Worm (Caenorhabditis elegans) whole organism, mixed stage, embryonic: Measurements from ENCODE around the gene gst-44.

Experiments used
- cnd-1 ChIP-seq: fragments of 200-800 bp; sonication (Bioruptor generic); optimal IDR thresholded peaks from 2 replicates; lab custom pipeline; 2018; ENCODE audit warnings: mild to moderate bottlenecking, missing genetic modification characterization, missing compliant biosample characterization
- elt-1 ChIP-seq: sonication (generic microtip); optimal IDR thresholded peaks from 2 replicates; lab custom pipeline; 2017; ENCODE audit warnings: missing genetic modification characterization, mild to moderate bottlenecking, missing compliant biosample characterization, antibody characterized with exemption, moderate library complexity, borderline replicate concordance; ENCODE audit not compliant: insufficient read depth
- elt-3 ChIP-seq: fragments of 150-350 bp; optimal IDR thresholded peaks from 2 replicates; lab custom pipeline; 2014; ENCODE audit warnings: missing biosample characterization, missing genetic modification characterization
- lsy-2 ChIP-seq: fragments of 150-350 bp; optimal IDR thresholded peaks from 2 replicates; lab custom pipeline; 2014; ENCODE audit warnings: missing biosample characterization, missing genetic modification characterization
- mab-5 ChIP-seq: fragments of 150-350 bp; optimal IDR thresholded peaks from 2 replicates; lab custom pipeline; 2014; ENCODE audit warnings: missing biosample characterization, missing genetic modification characterization
- mep-1 ChIP-seq: fragments of 150-350 bp; optimal IDR thresholded peaks from 2 replicates; lab custom pipeline; 2017; ENCODE audit warnings: missing biosample characterization, missing genetic modification reagents, missing genetic modification characterization, inconsistent platforms
- mls-2 ChIP-seq: sonication (generic microtip); optimal IDR thresholded peaks from 2 replicates; lab custom pipeline; 2016; ENCODE audit warnings: mild to moderate bottlenecking, missing genetic modification characterization, moderate library complexity, missing compliant biosample characterization
- nhr-12 ChIP-seq: fragments of 150-350 bp; optimal IDR thresholded peaks from 2 replicates; lab custom pipeline; 2014; ENCODE audit warnings: missing biosample characterization, missing genetic modification characterization
- pha-4 ChIP-seq: fragments of 150-350 bp; optimal IDR thresholded peaks from 2 replicates; lab custom pipeline; 2018; ENCODE audit warnings: missing biosample characterization, missing genetic modification reagents, missing genetic modification characterization
- snpc-4 ChIP-seq: fragments of 150-350 bp; optimal IDR thresholded peaks from 2 replicates; lab custom pipeline; 2014; ENCODE audit warnings: missing biosample characterization, missing genetic modification characterization
- unc-39 ChIP-seq: fragments of 150-350 bp; optimal IDR thresholded peaks from 2 replicates; lab custom pipeline; 2014; ENCODE audit warnings: missing biosample characterization, missing genetic modification characterization
- ztf-11 ChIP-seq: fragments of 150-350 bp; optimal IDR thresholded peaks from 2 replicates; lab custom pipeline; 2014; ENCODE audit warnings: missing biosample characterization, missing genetic modification characterization

DNA sequence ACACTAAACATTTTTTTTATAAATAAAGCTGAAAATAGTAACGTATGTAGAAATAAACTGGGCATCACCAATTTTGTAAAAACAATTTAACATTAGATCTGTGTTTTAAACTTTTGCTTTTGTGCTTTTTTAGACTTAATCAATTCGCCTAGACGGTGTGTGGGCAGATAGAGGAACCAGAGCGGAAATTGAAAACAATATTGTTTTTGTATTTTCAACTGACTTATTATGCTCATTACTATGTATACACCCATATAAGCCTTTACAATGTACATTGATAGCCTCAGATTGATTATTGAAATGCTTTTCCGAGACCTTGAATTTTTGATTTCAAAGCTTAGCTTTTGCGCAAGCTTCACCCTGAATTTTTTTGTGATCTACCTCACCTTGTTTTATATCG lies 39.2 kb downstream of the gst-44 start, which contains the start of gene str-73:
- TF ChIP-seq snpc-4 (no peak), pha-4 (tag; lab: Kevin White, UChicago) (no peak), nhr-12 (no peak), unc-39 (no peak), elt-1 (no peak), ztf-11 (no peak), mls-2 (tag; lab: Kevin White, UChicago) (no peak), lsy-2 (no peak), elt-3 (tag; lab: Kevin White, UChicago) (no peak), mab-5 (tag; lab: Kevin White, UChicago) (no peak), cnd-1 (no peak), mep-1 (tag; lab: Kevin White, UChicago) (no peak)
